Fruit fly (Drosophila melanogaster) whole organism, pupa: ENCODE results near the gene CG17931.

ENCODE experiments used
- CG13204 ChIP-seq: fragments of 200-800 bp; sonication (Bioruptor generic); optimal IDR thresholded peaks from 2 replicates; lab custom pipeline; 2018; ENCODE audit warnings: missing biosample characterization, mild to moderate bottlenecking, missing genetic modification characterization, moderate library complexity
- CG32121 ChIP-seq: fragments of 200-800 bp; sonication (Bioruptor generic); IDR thresholded peaks from 2 replicates; pipeline ENCODE4 v1.3.6; 2022; ENCODE audit warnings: missing biosample characterization, missing genetic modification characterization
- CG34367 ChIP-seq: fragments of 200-800 bp; sonication (Bioruptor generic); optimal IDR thresholded peaks from 2 replicates; lab custom pipeline; 2018; ENCODE audit warnings: missing biosample characterization, mild to moderate bottlenecking, missing genetic modification characterization
- CG8159 ChIP-seq: fragments of 200-800 bp; sonication (Bioruptor generic); optimal IDR thresholded peaks from 3 replicates; lab custom pipeline; 2018; ENCODE audit warnings: missing biosample characterization, mild to moderate bottlenecking, missing genetic modification characterization, moderate library complexity
- CG9948 ChIP-seq: fragments of 200-800 bp; sonication (Bioruptor generic); optimal IDR thresholded peaks from 2 replicates; lab custom pipeline; 2018; ENCODE audit warnings: missing biosample characterization, mild to moderate bottlenecking, missing genetic modification characterization, moderate library complexity
- D1 ChIP-seq: fragments of 200-800 bp; sonication (Bioruptor generic); optimal IDR thresholded peaks from 2 replicates; lab custom pipeline; 2018; ENCODE audit warnings: missing biosample characterization, mild to moderate bottlenecking, missing genetic modification characterization, moderate library complexity
- EcR ChIP-seq: fragments of 200-800 bp; sonication (Bioruptor generic); optimal IDR thresholded peaks from 3 replicates; lab custom pipeline; 2019; ENCODE audit warnings: missing biosample characterization, missing genetic modification characterization, mild to moderate bottlenecking, moderate library complexity, missing genetic modification reagents
- Pif1B ChIP-seq: fragments of 200-800 bp; sonication (Bioruptor generic); optimal IDR thresholded peaks from 3 replicates; lab custom pipeline; 2016; ENCODE audit warnings: missing biosample characterization, missing genetic modification characterization
- Snoo ChIP-seq: fragments of 200-800 bp; sonication (Bioruptor generic); optimal IDR thresholded peaks from 3 replicates; lab custom pipeline; 2017; ENCODE audit warnings: missing biosample characterization, mild to moderate bottlenecking, missing genetic modification characterization, inconsistent platforms
- fd96Ca ChIP-seq: fragments of 200-800 bp; sonication (Bioruptor generic); IDR thresholded peaks from 3 replicates; pipeline ENCODE4 v1.3.6; 2022; ENCODE audit warnings: missing biosample characterization, missing genetic modification characterization
- rn ChIP-seq: fragments of 200-800 bp; sonication (Bioruptor generic); IDR thresholded peaks from 2 replicates; pipeline ENCODE4 v1.3.6; 2022; ENCODE audit warnings: missing biosample characterization, missing genetic modification characterization

DNA sequence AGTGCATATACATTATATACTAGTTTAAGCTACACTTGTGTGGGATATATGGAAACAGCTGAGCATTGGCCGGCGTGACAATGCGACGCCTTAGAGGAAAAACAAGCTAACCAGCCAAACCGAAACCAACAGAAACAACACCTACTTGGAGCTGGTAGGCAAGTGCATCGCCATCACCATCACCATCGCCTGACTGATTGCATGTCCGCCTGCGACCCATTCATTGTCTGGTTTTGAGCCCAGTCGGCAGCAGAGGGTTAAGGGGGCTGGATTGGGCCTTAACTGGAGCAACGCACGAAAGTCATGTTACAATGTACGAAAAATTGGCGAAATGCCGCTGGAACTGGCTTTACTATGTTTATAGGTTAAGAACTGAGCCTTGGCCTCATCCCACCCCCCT, 27.8 kb upstream of the CG17931 start:
- TF ChIP-seq CG13204 (GFP tag; lab: Kevin White, UChicago), result no peak
- TF ChIP-seq CG34367, result no peak
- TF ChIP-seq Pif1B (GFP tag; lab: Kevin White, UChicago), result no peak
- no peak for TF ChIP-seq D1 (tag; lab: Kevin White, UChicago)
- no peak for TF ChIP-seq CG8159 (tag; lab: Kevin White, UChicago)
- no peak for TF ChIP-seq CG9948 (tag; lab: Kevin White, UChicago)
- TF ChIP-seq CG32121, result no peak
- no peak for TF ChIP-seq Snoo (tag; lab: Kevin White, UChicago)
- TF ChIP-seq rn (GFP tag; lab: Robert Waterston, UW), result no peak
- no peak for TF ChIP-seq fd96Ca (GFP tag; lab: Robert Waterston, UW)
- TF ChIP-seq EcR (GFP tag; lab: Kevin White, UChicago), result no peak
